Fruit fly (Drosophila melanogaster): ENCODE results near the gene Pdss2.

The Pdss2 gene

DNA sequence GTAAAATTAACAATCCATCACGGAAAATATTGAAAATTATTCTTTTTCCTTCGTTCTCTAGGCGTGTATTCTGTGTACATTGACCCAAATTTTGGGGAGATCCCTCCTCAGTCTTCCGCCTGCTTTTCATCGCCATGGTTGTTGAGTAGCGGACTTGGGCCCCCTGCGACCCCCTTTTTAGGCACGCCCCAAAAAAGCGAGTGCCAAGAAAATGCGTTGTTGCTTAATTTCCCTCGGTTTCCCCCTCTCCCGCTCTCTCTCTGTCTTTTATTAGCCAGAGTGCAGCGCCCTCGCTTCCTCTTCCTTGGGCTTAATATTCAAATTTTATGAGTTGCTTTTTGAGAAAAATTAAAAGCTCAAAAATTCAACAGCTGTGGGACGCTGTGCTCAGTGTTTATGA lies 13.1 kb downstream of the Pdss2 start (continued):
- TF ChIP-seq fd3F (GFP tag; optimal IDR thresholded peaks at IDR 0.05): no peak
- no peak for TF ChIP-seq CG15601 (tag; optimal IDR thresholded peaks at IDR 0.05)
- peak in 1 of 2 experiments; percentile 26 for TF ChIP-seq Pdp1 (GFP tag; optimal IDR thresholded peaks at IDR 0.05)
- TF ChIP-seq HLHmδ (GFP tag; optimal IDR thresholded peaks at IDR 0.05): no peak
- TF ChIP-seq CG8359 (GFP tag; optimal IDR thresholded peaks at IDR 0.05; ENCODE audit: borderline replicate concordance): no peak
- TF ChIP-seq Hey (tag; optimal IDR thresholded peaks at IDR 0.05): no peak
- no peak for TF ChIP-seq en (GFP tag; optimal IDR thresholded peaks at IDR 0.05)
- peak; percentile 51; the same call in 1 of the 4 replicates for TF ChIP-seq chinmo (GFP tag; IDR thresholded peaks at IDR 0.05; ENCODE audit: partially characterized antibody)
- TF ChIP-seq Sry-β (GFP tag; optimal IDR thresholded peaks at IDR 0.05): peak; percentile 43
- peak; percentile 51 for TF ChIP-seq slbo (GFP tag; IDR thresholded peaks at IDR 0.05)
- peak; percentile 40 for TF ChIP-seq vvl (GFP tag; IDR thresholded peaks at IDR 0.05)
- peak; percentile 19 for TF ChIP-seq Abd-B (GFP tag; optimal IDR thresholded peaks at IDR 0.05)
- TF ChIP-seq ci (GFP tag; IDR thresholded peaks at IDR 0.05): 0 out of 3 replicates have a peak, but pooled peaks have one; percentile 7
- TF ChIP-seq rib (GFP tag; IDR thresholded peaks at IDR 0.05): peak; percentile 25; the same call in 1 of the 2 replicates
- no peak for TF ChIP-seq emc (GFP tag; optimal IDR thresholded peaks at IDR 0.05)
- peak; percentile 80 for TF ChIP-seq CG12769 (tag; optimal IDR thresholded peaks at IDR 0.05)
- TF ChIP-seq bigmax (GFP tag; optimal IDR thresholded peaks at IDR 0.05): no peak
- no peak for TF ChIP-seq fru (optimal IDR thresholded peaks at IDR 0.05)
- 0 out of 2 replicates have a peak, but pooled peaks have one; percentile 8 for TF ChIP-seq gt (GFP tag; IDR thresholded peaks at IDR 0.05)
- TF ChIP-seq pan (optimal IDR thresholded peaks at IDR 0.05): no peak
- TF ChIP-seq pan (GFP tag; optimal IDR thresholded peaks at IDR 0.05 in 1 of 2, IDR thresholded peaks at IDR 0.05 in 1 of 2): peak in 1 of 2 experiments; percentile 22
- TF ChIP-seq CG17385 (GFP tag; optimal IDR thresholded peaks at IDR 0.05): peak; percentile 43
- peak; percentile 29 for TF ChIP-seq sens (GFP tag)

DNA sequence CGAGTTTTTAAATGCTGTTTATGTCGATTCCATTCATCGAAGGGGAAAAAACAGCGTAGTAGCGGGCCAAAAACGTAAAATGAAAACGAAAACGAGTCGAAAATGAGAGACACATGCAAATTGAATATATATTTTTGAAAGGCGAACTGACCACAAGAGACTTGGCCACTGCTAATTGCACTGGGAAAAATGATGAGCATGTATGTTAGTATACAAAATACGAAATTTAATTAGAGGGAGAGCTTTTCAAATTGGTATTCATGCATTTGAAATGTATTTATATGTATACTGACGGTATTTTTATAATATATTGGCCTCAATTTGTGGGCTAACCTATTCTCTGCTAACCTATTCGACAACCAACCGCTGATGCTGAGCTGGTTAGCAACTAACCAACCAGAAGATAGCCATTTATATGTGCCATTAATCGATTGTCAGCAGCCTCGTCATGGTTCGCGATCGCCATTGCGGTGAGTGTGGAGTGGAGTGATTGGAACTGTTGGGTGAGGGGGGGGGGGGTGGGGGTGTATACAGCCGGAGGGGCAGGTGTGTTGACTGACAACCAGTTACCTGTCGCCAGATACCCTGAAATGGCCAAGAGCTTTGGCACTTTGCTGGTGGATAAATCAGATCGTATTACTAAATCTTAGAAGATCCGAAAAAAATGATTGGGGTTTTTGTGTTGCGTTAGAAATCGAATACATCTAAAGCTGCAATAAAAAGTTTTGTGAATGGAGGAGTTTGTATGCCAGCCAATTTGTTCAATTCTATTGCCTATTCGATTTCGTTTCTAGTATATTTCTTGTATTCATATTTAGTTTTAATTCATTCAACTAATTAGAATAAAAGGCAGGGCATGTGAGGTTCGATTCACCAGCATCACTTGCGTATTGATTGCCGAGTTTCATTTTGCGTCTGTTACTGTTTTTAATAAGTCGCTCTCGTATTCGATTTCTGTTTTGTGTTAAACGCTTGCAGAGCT lies 14.5 kb downstream of the Pdss2 start:
- TF ChIP-seq CG11696 (GFP tag; IDR thresholded peaks at IDR 0.05) (0 out of 2 replicates have a peak, but pooled peaks have one; percentile 14), Xbp1 (GFP tag; optimal IDR thresholded peaks at IDR 0.05) (peak; percentile 26), Dip3 (GFP tag; optimal IDR thresholded peaks at IDR 0.05) (peak; percentile 15), CG9215 (GFP tag; IDR thresholded peaks at IDR 0.05) (peak; percentile 5; the same call in 1 of the 2 replicates), CG7357 (GFP tag; IDR thresholded peaks at IDR 0.05) (peak; percentile 51; the same call in 1 of the 3 replicates), CG9932 (GFP tag; IDR thresholded peaks at IDR 0.05) (peak; percentile 19; the same call in 1 of the 2 replicates), dpn (GFP tag; optimal IDR thresholded peaks at IDR 0.05) (peak in 1 of 2 experiments; percentile 37), lmd (GFP tag; IDR thresholded peaks at IDR 0.05) (peak; percentile 53; the same call in 1 of the 2 replicates), CG4730 (GFP tag; IDR thresholded peaks at IDR 0.05) (0 out of 2 replicates have a peak, but pooled peaks have one; percentile 34), slbo (GFP tag; IDR thresholded peaks at IDR 0.05) (peak; percentile 50), Scr (GFP tag; IDR thresholded peaks at IDR 0.05; ENCODE audit: partially characterized antibody) (no peak), tgo (GFP tag; IDR thresholded peaks at IDR 0.05) (0 out of 3 replicates have a peak, but pooled peaks have one; percentile 14), Hr51 (GFP tag; optimal IDR thresholded peaks at IDR 0.05) (peak in 1 of 2 experiments; percentile 59), CG15011 (GFP tag; optimal IDR thresholded peaks at IDR 0.05) (peak; percentile 12), CG15269 (tag; optimal IDR thresholded peaks at IDR 0.05) (peak; percentile 46), CG12104 (GFP tag; optimal IDR thresholded peaks at IDR 0.05) (no peak), grau (tag; optimal IDR thresholded peaks at IDR 0.05) (peak; percentile 36), CG10147 (GFP tag; optimal IDR thresholded peaks at IDR 0.05) (peak; percentile 41), Oli (tag; optimal IDR thresholded peaks at IDR 0.05) (peak; percentile 49), Sox102F (GFP tag; optimal IDR thresholded peaks at IDR 0.05) (peak; percentile 21), CG9437 (GFP tag; optimal IDR thresholded peaks at IDR 0.05) (peak; percentile 11), CG11504 (tag; optimal IDR thresholded peaks at IDR 0.05) (peak; percentile 41), fd3F (GFP tag; optimal IDR thresholded peaks at IDR 0.05) (peak; percentile 15), CG14050 (GFP tag; IDR thresholded peaks at IDR 0.05) (peak; percentile 38; the same call in 1 of the 3 replicates), gro (GFP tag; optimal IDR thresholded peaks at IDR 0.05) (peak; percentile 18), p53 (GFP tag; optimal IDR thresholded peaks at IDR 0.05) (no peak)
